Fruit fly (Drosophila melanogaster) whole organism, embryonic: ENCODE results near the gene Snx1.

ENCODE experiments used
- Ada2b ChIP-seq: fragments of 200-800 bp; sonication (Bioruptor generic); IDR thresholded peaks from 2 replicates; pipeline ENCODE4 v1.3.6; 2022; ENCODE audit warnings: missing biosample characterization, missing genetic modification characterization
- Atf6 ChIP-seq: fragments of 200-800 bp; sonication (Bioruptor generic); IDR thresholded peaks from 2 replicates; pipeline ENCODE4 v1.3.6; 2022; ENCODE audit warnings: missing biosample characterization, missing genetic modification characterization
- Bteb2 ChIP-seq: fragments of 200-800 bp; sonication (Bioruptor generic); optimal IDR thresholded peaks from 2 replicates; lab custom pipeline; 2016; ENCODE audit warnings: missing biosample characterization, missing genetic modification characterization
- CG11504 ChIP-seq: fragments of 200-800 bp; sonication (Bioruptor generic); optimal IDR thresholded peaks from 3 replicates; lab custom pipeline; 2019; ENCODE audit warnings: missing biosample characterization, mild to moderate bottlenecking, missing genetic modification characterization, moderate library complexity
- CG11695 ChIP-seq: fragments of 200-800 bp; sonication (Bioruptor generic); IDR thresholded peaks from 3 replicates; pipeline ENCODE4 v1.3.6; 2022; ENCODE audit warnings: missing biosample characterization, missing genetic modification characterization
- CG12769 ChIP-seq: fragments of 200-800 bp; sonication (Bioruptor generic); optimal IDR thresholded peaks from 2 replicates; lab custom pipeline; 2019; ENCODE audit warnings: missing biosample characterization, mild to moderate bottlenecking, missing genetic modification characterization, moderate library complexity
- CG13624 ChIP-seq: fragments of 200-800 bp; sonication (Bioruptor generic); optimal IDR thresholded peaks from 2 replicates; lab custom pipeline; 2016; ENCODE audit warnings: missing biosample characterization, missing genetic modification characterization
- CG16863 ChIP-seq: fragments of 200-800 bp; sonication (Bioruptor generic); optimal IDR thresholded peaks from 3 replicates; lab custom pipeline; 2016; ENCODE audit warnings: missing biosample characterization, missing genetic modification characterization
- CG2120 ChIP-seq: fragments of 200-800 bp; sonication (Bioruptor generic); optimal IDR thresholded peaks from 3 replicates; lab custom pipeline; 2016; ENCODE audit warnings: missing biosample characterization, missing genetic modification characterization
- CG3847 ChIP-seq: fragments of 200-800 bp; sonication (Bioruptor generic); IDR thresholded peaks from 2 replicates; pipeline ENCODE4 v1.3.6; 2022; ENCODE audit warnings: missing biosample characterization, missing genetic modification characterization
- CG4404 ChIP-seq: fragments of 200-800 bp; sonication (Bioruptor generic); IDR thresholded peaks from 2 replicates; pipeline ENCODE4 v1.3.6; 2022; ENCODE audit warnings: missing biosample characterization, missing genetic modification characterization
- CG4617 ChIP-seq: fragments of 200-800 bp; sonication (Bioruptor generic); optimal IDR thresholded peaks from 3 replicates; lab custom pipeline; 2016; ENCODE audit warnings: missing biosample characterization, missing genetic modification characterization, borderline replicate concordance
- CG5953 ChIP-seq: fragments of 200-800 bp; sonication (Bioruptor generic); IDR thresholded peaks from 2 replicates; pipeline ENCODE4 v1.3.6; 2022; ENCODE audit warnings: missing biosample characterization, missing genetic modification characterization
- CG7839 ChIP-seq: fragments of 200-800 bp; sonication (Bioruptor generic); optimal IDR thresholded peaks from 3 replicates; lab custom pipeline; 2018; ENCODE audit warnings: missing biosample characterization, mild to moderate bottlenecking, missing genetic modification characterization, moderate library complexity
- CoRest ChIP-seq: fragments of 200-800 bp; sonication (Bioruptor generic); optimal IDR thresholded peaks from 3 replicates; lab custom pipeline; 2018; ENCODE audit warnings: missing biosample characterization, mild to moderate bottlenecking, missing genetic modification characterization, moderate library complexity
- Doc3 ChIP-seq: fragments of 200-800 bp; sonication (Bioruptor generic); IDR thresholded peaks from 3 replicates; pipeline ENCODE4 v1.3.6; 2022; ENCODE audit warnings: missing biosample characterization, missing genetic modification characterization; ENCODE audit not compliant: partially characterized antibody
- Hr51 ChIP-seq, 2 experiments: fragments of 200-800 bp; sonication (Bioruptor generic); optimal IDR thresholded peaks; 2 replicates in 1 of 2; 3 replicates in 1 of 2; lab custom pipeline; 2016 to 2018; ENCODE audit warnings: missing biosample characterization in 2 of 2, missing genetic modification characterization in 2 of 2, mild to moderate bottlenecking in 1 of 2, moderate library complexity in 1 of 2
- Lim3 ChIP-seq: fragments of 200-800 bp; sonication (Bioruptor generic); IDR thresholded peaks from 2 replicates; pipeline ENCODE4 v1.3.6; 2022; ENCODE audit warnings: missing biosample characterization, missing genetic modification characterization
- MBD-R2 ChIP-seq: fragments of 200-800 bp; sonication (Bioruptor generic); IDR thresholded peaks from 2 replicates; pipeline ENCODE4 v1.3.6; 2022; ENCODE audit warnings: missing biosample characterization, missing genetic modification characterization
- Med ChIP-seq: fragments of 200-800 bp; sonication (Bioruptor generic); peaks from one replicate; lab custom pipeline; 2016; ENCODE audit warnings: missing biosample characterization, missing genetic modification characterization, mild to moderate bottlenecking, inconsistent platforms, moderate library complexity
- Meics ChIP-seq: fragments of 200-800 bp; sonication (Bioruptor generic); optimal IDR thresholded peaks from 2 replicates; lab custom pipeline; 2017; ENCODE audit warnings: missing biosample characterization, mild to moderate bottlenecking, missing genetic modification characterization
- Optix ChIP-seq: fragments of 200-800 bp; sonication (Bioruptor generic); IDR thresholded peaks from 3 replicates; pipeline ENCODE4 v1.3.6; 2022; ENCODE audit warnings: missing biosample characterization, missing genetic modification characterization
- Pdp1 ChIP-seq, 2 experiments: fragments of 200-800 bp; sonication (Bioruptor generic); optimal IDR thresholded peaks; 3 replicates each; lab custom pipeline; 2016; ENCODE audit warnings: missing biosample characterization in 2 of 2, missing genetic modification characterization in 2 of 2, mild to moderate bottlenecking in 1 of 2, moderate library complexity in 1 of 2
- Ptx1 ChIP-seq: fragments of 200-800 bp; sonication (Bioruptor generic); IDR thresholded peaks from 2 replicates; pipeline ENCODE4 v1.3.6; 2022; ENCODE audit warnings: missing biosample characterization, missing genetic modification characterization
- Rfx ChIP-seq: fragments of 200-800 bp; sonication (Bioruptor generic); IDR thresholded peaks from 2 replicates; pipeline ENCODE4 v1.3.6; 2022; ENCODE audit warnings: missing biosample characterization, missing genetic modification characterization
- chinmo ChIP-seq: fragments of 200-800 bp; sonication (Bioruptor generic); IDR thresholded peaks from 4 replicates; pipeline ENCODE4 v1.3.6; 2022; ENCODE audit warnings: missing biosample characterization, missing genetic modification characterization; ENCODE audit not compliant: partially characterized antibody
- corto ChIP-seq: fragments of 200-800 bp; sonication (Bioruptor generic); optimal IDR thresholded peaks from 2 replicates; lab custom pipeline; 2016; ENCODE audit warnings: missing biosample characterization, mild to moderate bottlenecking, missing genetic modification characterization, moderate library complexity
- croc ChIP-seq: fragments of 200-800 bp; sonication (Bioruptor generic); conservative IDR thresholded peaks from 3 replicates; pipeline ENCODE4 v1.3.6; 2022; ENCODE audit warnings: missing biosample characterization, missing genetic modification characterization
- dmrt99B ChIP-seq: fragments of 200-800 bp; sonication (Bioruptor generic); optimal IDR thresholded peaks from 2 replicates; lab custom pipeline; 2018; ENCODE audit warnings: missing biosample characterization, mild to moderate bottlenecking, missing genetic modification characterization, moderate library complexity
- dysf ChIP-seq: fragments of 200-800 bp; sonication (Bioruptor generic); IDR thresholded peaks from 3 replicates; pipeline ENCODE4 v1.3.6; 2022; ENCODE audit warnings: missing biosample characterization, missing genetic modification characterization
- emc ChIP-seq: fragments of 200-800 bp; sonication (Bioruptor generic); optimal IDR thresholded peaks from 2 replicates; lab custom pipeline; 2016; ENCODE audit warnings: missing biosample characterization, missing genetic modification characterization
- exex ChIP-seq: fragments of 200-800 bp; sonication (Bioruptor generic); optimal IDR thresholded peaks from 4 replicates; lab custom pipeline; 2018; ENCODE audit warnings: missing biosample characterization, mild to moderate bottlenecking, missing genetic modification characterization, moderate library complexity
- gem ChIP-seq: fragments of 200-800 bp; sonication (Bioruptor generic); optimal IDR thresholded peaks from 2 replicates; lab custom pipeline; 2019; ENCODE audit warnings: missing biosample characterization, mild to moderate bottlenecking, missing genetic modification characterization, moderate library complexity
- grau ChIP-seq: fragments of 200-800 bp; optimal IDR thresholded peaks from 3 replicates; lab custom pipeline; 2019; ENCODE audit warnings: missing biosample characterization, mild to moderate bottlenecking, missing genetic modification characterization, moderate library complexity
- gro ChIP-seq: fragments of 200-800 bp; sonication (Bioruptor generic); optimal IDR thresholded peaks from 2 replicates; lab custom pipeline; 2016; ENCODE audit warnings: missing biosample characterization, missing genetic modification characterization
- hkb ChIP-seq, 2 experiments: fragments of 200-800 bp in 1 of 2; fragments of >200 bp in 1 of 2; sonication (Bioruptor generic) in 1 of 2; IDR thresholded peaks in 1 of 2; optimal IDR thresholded peaks in 1 of 2; 2 replicates each; pipeline versions ENCODE4 v1.3.6 to Lab custom; 2017 to 2022; ENCODE audit warnings: missing biosample characterization in 1 of 2, missing genetic modification characterization in 1 of 2
- lilli ChIP-seq: fragments of 200-800 bp; sonication (Bioruptor generic); optimal IDR thresholded peaks from 3 replicates; lab custom pipeline; 2016; ENCODE audit warnings: missing biosample characterization, missing genetic modification characterization
- lmd ChIP-seq: fragments of 200-800 bp; sonication (Bioruptor generic); IDR thresholded peaks from 2 replicates; pipeline ENCODE4 v1.3.6; 2022; ENCODE audit warnings: missing biosample characterization, missing genetic modification characterization
- mirr ChIP-seq: fragments of 200-800 bp; sonication (Bioruptor generic); optimal IDR thresholded peaks from 3 replicates; lab custom pipeline; 2018; ENCODE audit warnings: missing biosample characterization, mild to moderate bottlenecking, missing genetic modification characterization
- sens ChIP-seq: fragments of 200-800 bp; sonication (Bioruptor generic); peaks from one replicate; lab custom pipeline; 2016; ENCODE audit warnings: missing biosample characterization, missing genetic modification characterization
- seq ChIP-seq: fragments of 200-800 bp; sonication (Bioruptor generic); IDR thresholded peaks from 2 replicates; pipeline ENCODE4 v1.3.6; 2022; ENCODE audit warnings: missing biosample characterization, missing genetic modification characterization
- so ChIP-seq: fragments of 200-800 bp; sonication (Bioruptor generic); IDR thresholded peaks from 3 replicates; pipeline ENCODE4 v1.3.6; 2022; ENCODE audit warnings: missing biosample characterization, missing genetic modification characterization
- tgo ChIP-seq: fragments of 200-800 bp; sonication (Bioruptor generic); IDR thresholded peaks from 3 replicates; pipeline ENCODE4 v1.3.6; 2022; ENCODE audit warnings: missing biosample characterization, missing genetic modification characterization
- twi ChIP-seq: fragments of 200-800 bp; optimal IDR thresholded peaks from 2 replicates; lab custom pipeline; 2019; ENCODE audit warnings: missing biosample characterization, mild to moderate bottlenecking, missing genetic modification characterization, moderate library complexity
- vvl ChIP-seq: fragments of 200-800 bp; sonication (Bioruptor generic); IDR thresholded peaks from 2 replicates; pipeline ENCODE4 v1.3.6; 2022; ENCODE audit warnings: missing biosample characterization, missing genetic modification characterization

Gene Snx1

dm6 chr2L:3410260-3410659 is 39.2 kb upstream of the Snx1 start, which contains the start of gene CG8840:
TSS of gene CG8840 (plus strand) at chr2L:3410560.
- no peak for TF ChIP-seq dysf
- TF ChIP-seq CG16863 (GFP tag; lab: Kevin White, UChicago), result no peak
- TF ChIP-seq tgo (GFP tag; lab: Robert Waterston, UW), result no peak
- TF ChIP-seq lmd (GFP tag; lab: Robert Waterston, UW), result no peak
- TF ChIP-seq sens (GFP tag; lab: Kevin White, UChicago), result peak; percentile 29

- TF ChIP-seq CoRest, result peak; percentile 17
- no peak for TF ChIP-seq exex
- 0 out of 3 replicates have a peak, but pooled peaks have one; percentile 7 for TF ChIP-seq dysf
- no peak for TF ChIP-seq CG4617 (GFP tag; lab: Kevin White, UChicago)
- peak; percentile 33; the same call in 1 of the 2 replicates for TF ChIP-seq Atf6 (GFP tag; lab: Robert Waterston, UW)
- TF ChIP-seq emc, result no peak
- TF ChIP-seq lmd (GFP tag; lab: Robert Waterston, UW), result 0 out of 2 replicates have a peak, but pooled peaks have one; percentile 6
- peak; percentile 1 for TF ChIP-seq gro
- TF ChIP-seq Doc3 (GFP tag; lab: Robert Waterston, UW), result no peak
- peak; percentile 38; the same call in 1 of the 2 replicates for TF ChIP-seq CG3847 (GFP tag; lab: Robert Waterston, UW)
- TF ChIP-seq croc (GFP tag; lab: Robert Waterston, UW), result no peak
- TF ChIP-seq CG11504 (tag; lab: Kevin White, UChicago), result peak; percentile 43
- peak; percentile 37 for TF ChIP-seq grau (tag; lab: Kevin White, UChicago)
- TF ChIP-seq MBD-R2 (GFP tag; lab: Robert Waterston, UW), result no peak
- TF ChIP-seq mirr, result no peak
- peak; percentile 21 for TF ChIP-seq gem (tag; lab: Kevin White, UChicago)
- TF ChIP-seq lilli (GFP tag; lab: Kevin White, UChicago), result peak; percentile 32
- TF ChIP-seq chinmo (GFP tag; lab: Robert Waterston, UW), result peak; percentile 66; the same call in 2 of the 4 replicates
- 0 out of 2 replicates have a peak, but pooled peaks have one; percentile 5 for TF ChIP-seq CG5953 (GFP tag; lab: Robert Waterston, UW)
- 0 out of 2 replicates have a peak, but pooled peaks have one; percentile 18 for TF ChIP-seq Ada2b (GFP tag; lab: Robert Waterston, UW)
- TF ChIP-seq CG11695 (GFP tag; lab: Robert Waterston, UW), result peak; percentile 55; the same call in 2 of the 3 replicates
- peak; percentile 33 for TF ChIP-seq CG2120 (GFP tag; lab: Kevin White, UChicago)
- TF ChIP-seq Med (GFP tag; lab: Kevin White, UChicago), result peak; percentile 67
- TF ChIP-seq vvl (GFP tag; lab: Robert Waterston, UW), result no peak
- TF ChIP-seq sens (GFP tag; lab: Kevin White, UChicago), result peak; percentile 28
- TF ChIP-seq Pdp1 (GFP tag; optimal IDR thresholded peaks at IDR 0.05; lab: Kevin White, UChicago), result peak in 1 of 2 experiments; percentile 42
- no peak for TF ChIP-seq Meics
- TF ChIP-seq seq (GFP tag; lab: Robert Waterston, UW), result 0 out of 2 replicates have a peak, but pooled peaks have one; percentile 14
- TF ChIP-seq Rfx, result 0 out of 2 replicates have a peak, but pooled peaks have one; percentile 10
- TF ChIP-seq corto, result no peak
- no peak for TF ChIP-seq Lim3 (GFP tag; lab: Robert Waterston, UW)
- TF ChIP-seq hkb (optimal IDR thresholded peaks at IDR 0.05; lab: Kevin White, UChicago), result no peak
- TF ChIP-seq hkb (GFP tag; IDR thresholded peaks at IDR 0.05; lab: Robert Waterston, UW), result peak; percentile 50
- peak; percentile 59; the same call in 1 of the 3 replicates for TF ChIP-seq so (GFP tag; lab: Robert Waterston, UW)
- TF ChIP-seq CG4404, result no peak
- 0 out of 2 replicates have a peak, but pooled peaks have one; percentile 11 for TF ChIP-seq Ptx1 (GFP tag; lab: Robert Waterston, UW)
- TF ChIP-seq Optix (GFP tag; lab: Robert Waterston, UW), result no peak
- no peak for TF ChIP-seq CG13624 (GFP tag; lab: Kevin White, UChicago)
- TF ChIP-seq Hr51 (GFP tag; optimal IDR thresholded peaks at IDR 0.05; lab: Kevin White, UChicago), result peak in 1 of 2 experiments; percentile 33
- no peak for TF ChIP-seq Bteb2 (GFP tag; lab: Kevin White, UChicago)
- no peak for TF ChIP-seq twi (tag; lab: Kevin White, UChicago)
- TF ChIP-seq CG12769 (tag; lab: Kevin White, UChicago), result peak; percentile 20
- TF ChIP-seq dmrt99B (tag; lab: Kevin White, UChicago), result peak; percentile 11
- TF ChIP-seq CG7839 (tag; lab: Kevin White, UChicago), result peak; percentile 32
Observed at dm6 chr2L:3416527-3417304, 32.8 kb upstream of the Snx1 start, which contains the start of gene CG31952. TSS of gene CG31952 (plus strand) at chr2L:3416693.
